Fruit fly (Drosophila melanogaster): ENCODE results near the gene LysE.

Gene LysE

dm6 chr3L:1247627-1248295 is 35.1 kb downstream of the LysE start, which contains the start of the genes Psf1 and Sac1 (continued):
- TF ChIP-seq tna (GFP tag; IDR thresholded peaks at IDR 0.05; ENCODE audit: partially characterized antibody) (peak; percentile 60), Tbp (GFP tag; optimal IDR thresholded peaks at IDR 0.05) (no peak), Opbp (GFP tag; IDR thresholded peaks at IDR 0.05; ENCODE audit: partially characterized antibody) (peak; percentile 73), salm (tag; optimal IDR thresholded peaks at IDR 0.05) (no peak), CG14014 (GFP tag; IDR thresholded peaks at IDR 0.05) (no peak), onecut (GFP tag; IDR thresholded peaks at IDR 0.05) (peak; percentile 66), CG3407 (GFP tag; optimal IDR thresholded peaks at IDR 0.05) (no peak), zfh1 (GFP tag; IDR thresholded peaks at IDR 0.05) (peak; percentile 36; the same call in 1 of the 3 replicates), CG16779 (GFP tag; IDR thresholded peaks at IDR 0.05) (no peak), CG9215 (GFP tag; IDR thresholded peaks at IDR 0.05) (peak; percentile 51), CG15073 (GFP tag; optimal IDR thresholded peaks at IDR 0.05) (no peak), Med (GFP tag) (peak; percentile 88), CG8924 (tag; optimal IDR thresholded peaks at IDR 0.05) (peak; percentile 10), kni (GFP tag; optimal IDR thresholded peaks at IDR 0.05) (peak; percentile 13), CG8359 (GFP tag; optimal IDR thresholded peaks at IDR 0.05; ENCODE audit: borderline replicate concordance) (no peak), CG33213 (GFP tag; optimal IDR thresholded peaks at IDR 0.05) (peak; percentile 39), CG10565 (GFP tag; optimal IDR thresholded peaks at IDR 0.05) (no peak), ase (GFP tag; IDR thresholded peaks at IDR 0.05) (no peak), ab (GFP tag; optimal IDR thresholded peaks at IDR 0.05) (no peak), CG15011 (GFP tag; optimal IDR thresholded peaks at IDR 0.05) (no peak), ssp (GFP tag; IDR thresholded peaks at IDR 0.05) (peak; percentile 91), Fer1 (GFP tag; optimal IDR thresholded peaks at IDR 0.05) (no peak), Taf1 (GFP tag; IDR thresholded peaks at IDR 0.05) (no peak), CG10979 (tag; optimal IDR thresholded peaks at IDR 0.05) (peak; percentile 40), en (GFP tag; optimal IDR thresholded peaks at IDR 0.05) (no peak), slp2 (GFP tag; optimal IDR thresholded peaks at IDR 0.05) (peak; percentile 17), CG11504 (tag; optimal IDR thresholded peaks at IDR 0.05) (no peak), ap (GFP tag; IDR thresholded peaks at IDR 0.05) (no peak), CG3281 (GFP tag; optimal IDR thresholded peaks at IDR 0.05) (no peak), CG17912 (GFP tag; optimal IDR thresholded peaks at IDR 0.05) (no peak), CG4328 (GFP tag; optimal IDR thresholded peaks at IDR 0.05) (no peak), NC2β (GFP tag; optimal IDR thresholded peaks at IDR 0.05) (peak; percentile 38), Blimp-1 (GFP tag; optimal IDR thresholded peaks at IDR 0.05) (no peak), CG34422 (GFP tag; IDR thresholded peaks at IDR 0.05) (peak; percentile 58; the same call in 1 of the 3 replicates), CG11456 (GFP tag; IDR thresholded peaks at IDR 0.05) (peak; percentile 34; the same call in 1 of the 3 replicates), seq (GFP tag; IDR thresholded peaks at IDR 0.05) (no peak), cwo (GFP tag; optimal IDR thresholded peaks at IDR 0.05) (no peak), Meics (GFP tag; optimal IDR thresholded peaks at IDR 0.05) (peak; percentile 23), zfh2 (GFP tag; optimal IDR thresholded peaks at IDR 0.05) (peak; percentile 67), CG6175 (GFP tag; IDR thresholded peaks at IDR 0.05) (no peak), CG2120 (GFP tag; optimal IDR thresholded peaks at IDR 0.05) (peak; percentile 78), ash1 (GFP tag; optimal IDR thresholded peaks at IDR 0.05) (no peak), sqz (GFP tag; optimal IDR thresholded peaks at IDR 0.05) (no peak), Sry-β (GFP tag; optimal IDR thresholded peaks at IDR 0.05) (peak; percentile 81), CG10274 (GFP tag; optimal IDR thresholded peaks at IDR 0.05) (no peak), CG6272 (GFP tag; IDR thresholded peaks at IDR 0.05) (peak; percentile 49; the same call in 1 of the 2 replicates), dmrt99B (tag; optimal IDR thresholded peaks at IDR 0.05) (no peak), CG8388 (GFP tag; optimal IDR thresholded peaks at IDR 0.05) (peak; percentile 4), peb (GFP tag; IDR thresholded peaks at IDR 0.05) (no peak), Ets65A (GFP tag) (peak; percentile 96), CG3726 (GFP tag; IDR thresholded peaks at IDR 0.05) (no peak)
